Worm (Caenorhabditis elegans) whole organism, L1 larva: Measurements from ENCODE around the gene T19H12.12.

Experiments
- C34B4.2 ChIP-seq: sonication (generic microtip); optimal IDR thresholded peaks from 2 replicates; lab custom pipeline; 2017; ENCODE audit warnings: mild to moderate bottlenecking, missing genetic modification characterization, missing compliant biosample characterization
- F16B12.6 ChIP-seq: fragments of 150-350 bp; optimal IDR thresholded peaks from 2 replicates; lab custom pipeline; 2014; ENCODE audit warnings: missing biosample characterization, missing genetic modification characterization
- Y116A8C.19 ChIP-seq: sonication (generic microtip); optimal IDR thresholded peaks from 2 replicates; lab custom pipeline; 2016; ENCODE audit warnings: missing compliant biosample characterization, missing genetic modification characterization, borderline replicate concordance
- alr-1 ChIP-seq: fragments of 200-800 bp; sonication (Bioruptor generic); optimal IDR thresholded peaks from 2 replicates; lab custom pipeline; 2018; ENCODE audit warnings: borderline replicate concordance, mild to moderate bottlenecking, missing genetic modification characterization, missing compliant biosample characterization
- aly-2 ChIP-seq: fragments of 150-350 bp; optimal IDR thresholded peaks from 2 replicates; lab custom pipeline; 2014; ENCODE audit warnings: missing biosample characterization, missing genetic modification characterization
- blmp-1 ChIP-seq: fragments of 150-350 bp; optimal IDR thresholded peaks from 2 replicates; lab custom pipeline; 2014; ENCODE audit warnings: missing biosample characterization, missing genetic modification characterization
- ceh-63 ChIP-seq: fragments of 200-800 bp; sonication (Bioruptor generic); optimal IDR thresholded peaks from 2 replicates; lab custom pipeline; 2018; ENCODE audit warnings: mild to moderate bottlenecking, missing genetic modification characterization, missing compliant biosample characterization
- ceh-88 ChIP-seq: fragments of 200-800 bp; sonication (Bioruptor generic); IDR thresholded peaks from 2 replicates; pipeline ENCODE4 v1.3.6; 2022; ENCODE audit warnings: missing genetic modification characterization, missing compliant biosample characterization
- dsc-1 ChIP-seq: sonication (generic microtip); optimal IDR thresholded peaks from 2 replicates; lab custom pipeline; 2016; ENCODE audit warnings: mild to moderate bottlenecking, missing genetic modification characterization, missing compliant biosample characterization
- egl-13 ChIP-seq: sonication (generic microtip); optimal IDR thresholded peaks from 2 replicates; lab custom pipeline; 2016; ENCODE audit warnings: missing genotype, missing genetic modification reagents, missing genetic modification characterization, missing compliant biosample characterization
- fkh-4 ChIP-seq: sonication (generic microtip); optimal IDR thresholded peaks from 2 replicates; lab custom pipeline; 2016; ENCODE audit warnings: missing compliant biosample characterization, missing genetic modification characterization, borderline replicate concordance
- fkh-8 ChIP-seq: sonication (generic microtip); optimal IDR thresholded peaks from 2 replicates; lab custom pipeline; 2016; ENCODE audit warnings: mild to moderate bottlenecking, missing genetic modification characterization, missing compliant biosample characterization
- fos-1 ChIP-seq: fragments of 150-350 bp; optimal IDR thresholded peaks from 2 replicates; lab custom pipeline; 2014; ENCODE audit warnings: missing biosample characterization, missing genetic modification characterization
- grh-1 ChIP-seq: fragments of 200-800 bp; sonication (Bioruptor generic); IDR thresholded peaks from 2 replicates; pipeline ENCODE4 v1.3.6; 2022; ENCODE audit warnings: missing genetic modification reagents, missing genetic modification characterization, missing compliant biosample characterization
- irx-1 ChIP-seq: sonication (generic microtip); optimal IDR thresholded peaks from 2 replicates; lab custom pipeline; 2016; ENCODE audit warnings: missing genetic modification characterization, missing compliant biosample characterization
- jun-1 ChIP-seq: fragments of 150-350 bp; optimal IDR thresholded peaks from 2 replicates; lab custom pipeline; 2014; ENCODE audit warnings: missing biosample characterization, missing genetic modification reagents, missing genetic modification characterization
- lin-13 ChIP-seq: fragments of 150-350 bp; optimal IDR thresholded peaks from 2 replicates; lab custom pipeline; 2014; ENCODE audit warnings: missing biosample characterization, missing genetic modification reagents, missing genetic modification characterization
- lin-15B ChIP-seq: fragments of 150-350 bp; sonication (generic microtip); optimal IDR thresholded peaks from 3 replicates; lab custom pipeline; 2014; ENCODE audit warnings: missing biosample characterization, missing genetic modification characterization
- lin-35 ChIP-seq, 2 experiments: fragments of 150-350 bp; optimal IDR thresholded peaks; 2 replicates each; lab custom pipeline; 2014; ENCODE audit warnings: missing biosample characterization in 2 of 2, missing genetic modification characterization in 2 of 2, missing genetic modification reagents in 2 of 2
- lir-3 ChIP-seq: sonication (generic microtip); optimal IDR thresholded peaks from 2 replicates; lab custom pipeline; 2016; ENCODE audit warnings: mild to moderate bottlenecking, missing genetic modification characterization, moderate library complexity, missing compliant biosample characterization; ENCODE audit not compliant: poor library complexity
- mep-1 ChIP-seq: fragments of 150-350 bp; optimal IDR thresholded peaks from 2 replicates; lab custom pipeline; 2014; ENCODE audit warnings: missing biosample characterization, missing genetic modification characterization
- nhr-12 ChIP-seq: sonication (generic microtip); optimal IDR thresholded peaks from 2 replicates; lab custom pipeline; 2017; ENCODE audit warnings: missing biosample characterization, missing genetic modification characterization
- nhr-20 ChIP-seq: sonication (generic microtip); optimal IDR thresholded peaks from 2 replicates; lab custom pipeline; 2016; ENCODE audit warnings: mild to moderate bottlenecking, missing genetic modification characterization, missing compliant biosample characterization
- nhr-28 ChIP-seq: fragments of 150-350 bp; optimal IDR thresholded peaks from 2 replicates; lab custom pipeline; 2014; ENCODE audit warnings: missing biosample characterization, missing genetic modification characterization
- nhr-71 ChIP-seq: sonication (generic microtip); optimal IDR thresholded peaks from 2 replicates; lab custom pipeline; 2016; ENCODE audit warnings: mild to moderate bottlenecking, missing genetic modification characterization, moderate library complexity, missing compliant biosample characterization
- nhr-85 ChIP-seq: sonication (generic microtip); peaks from one replicate; lab custom pipeline; 2016; ENCODE audit warnings: missing genetic modification characterization, inconsistent platforms, missing compliant biosample characterization
- pag-3 ChIP-seq: sonication (generic microtip); optimal IDR thresholded peaks from 2 replicates; lab custom pipeline; 2017; ENCODE audit warnings: missing genetic modification characterization, mild to moderate bottlenecking, missing compliant biosample characterization, antibody characterized with exemption, borderline replicate concordance; ENCODE audit not compliant: insufficient read depth
- rnt-1 ChIP-seq: sonication (generic microtip); optimal IDR thresholded peaks from 2 replicates; lab custom pipeline; 2016; ENCODE audit warnings: mild to moderate bottlenecking, missing genetic modification characterization, moderate library complexity, missing compliant biosample characterization
- skn-1 ChIP-seq: fragments of 150-350 bp; optimal IDR thresholded peaks from 2 replicates; lab custom pipeline; 2014; ENCODE audit warnings: missing biosample characterization, missing genetic modification characterization
- snpc-4 ChIP-seq: fragments of 150-350 bp; optimal IDR thresholded peaks from 2 replicates; lab custom pipeline; 2014; ENCODE audit warnings: missing biosample characterization, missing genetic modification characterization
- snu-23 ChIP-seq: sonication (generic microtip); optimal IDR thresholded peaks from 2 replicates; lab custom pipeline; 2016; ENCODE audit warnings: missing genetic modification characterization, missing compliant biosample characterization
- sox-4 ChIP-seq: sonication (generic microtip); optimal IDR thresholded peaks from 2 replicates; lab custom pipeline; 2016; ENCODE audit warnings: missing genetic modification characterization, missing compliant biosample characterization
- sptf-1 ChIP-seq: fragments of 150-350 bp; optimal IDR thresholded peaks from 2 replicates; lab custom pipeline; 2014; ENCODE audit warnings: missing biosample characterization, missing genetic modification characterization
- sup-37 ChIP-seq: fragments of 200-800 bp; sonication (Bioruptor generic); optimal IDR thresholded peaks from 2 replicates; lab custom pipeline; 2018; ENCODE audit warnings: mild to moderate bottlenecking, missing genetic modification characterization, missing compliant biosample characterization
- swsn-7 ChIP-seq: sonication (generic microtip); optimal IDR thresholded peaks from 2 replicates; lab custom pipeline; 2016; ENCODE audit warnings: missing genetic modification characterization, missing compliant biosample characterization
- tlp-1 ChIP-seq: fragments of 150-350 bp; optimal IDR thresholded peaks from 2 replicates; lab custom pipeline; 2014; ENCODE audit warnings: missing biosample characterization, missing genetic modification characterization
- unc-130 ChIP-seq: fragments of 150-350 bp; optimal IDR thresholded peaks from 2 replicates; lab custom pipeline; 2017; ENCODE audit warnings: missing biosample characterization, missing genetic modification characterization, inconsistent platforms
- unc-98 ChIP-seq: fragments of 200-800 bp; sonication (Bioruptor generic); IDR thresholded peaks from 2 replicates; pipeline ENCODE4 v1.3.6; 2022; ENCODE audit warnings: missing genetic modification characterization, missing compliant biosample characterization
- xbp-1 ChIP-seq: sonication (generic microtip); optimal IDR thresholded peaks from 2 replicates; lab custom pipeline; 2016; ENCODE audit warnings: missing genetic modification characterization, missing compliant biosample characterization
- zag-1 ChIP-seq: fragments of 150-350 bp; optimal IDR thresholded peaks from 2 replicates; lab custom pipeline; 2014; ENCODE audit warnings: missing biosample characterization, missing genetic modification characterization
- ztf-4 ChIP-seq: fragments of 150-350 bp; optimal IDR thresholded peaks from 2 replicates; lab custom pipeline; 2014; ENCODE audit warnings: missing biosample characterization, missing genetic modification characterization

The T19H12.12 gene

ce11 chrV:4918664-4919257 lies 34.2 kb downstream of the T19H12.12 start, which contains the start of gene C02E7.6:
Gene C02E7.6 (plus strand): TSS chrV:4919207.
- TF ChIP-seq pag-3 (no peak), C34B4.2 (tag; lab: Kevin White, UChicago) (no peak), lir-3 (no peak), ztf-4 (peak; percentile 81), blmp-1 (tag; lab: Kevin White, UChicago) (peak; percentile 88), sptf-1 (tag; lab: Kevin White, UChicago) (no peak), swsn-7 (tag; lab: Kevin White, UChicago) (no peak), fkh-4 (tag; lab: Kevin White, UChicago) (no peak), ceh-88 (GFP tag; lab: Robert Waterston, UW) (no peak), jun-1 (peak; percentile 2)

DNA sequence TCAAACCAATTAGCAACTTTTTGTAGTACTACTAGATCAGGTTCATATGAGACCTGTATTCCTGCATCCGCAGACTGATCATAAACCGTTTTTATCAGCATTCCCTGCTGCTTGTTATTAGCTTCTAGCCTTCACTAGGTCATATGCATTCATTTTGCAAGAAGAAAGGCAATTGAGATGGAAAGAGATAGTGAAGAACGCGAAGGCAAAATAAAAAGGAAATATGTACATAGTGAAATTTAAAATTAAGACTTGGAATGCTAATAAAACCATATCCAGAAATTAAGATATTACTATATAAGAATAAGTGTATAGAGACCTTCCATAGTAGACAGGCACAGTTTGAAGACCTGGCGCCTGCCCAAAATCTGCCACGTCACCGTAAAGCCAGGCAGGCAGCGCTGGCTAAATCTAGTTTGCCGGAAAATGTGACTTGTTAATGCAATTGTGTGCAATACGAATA lies 36.1 kb downstream of the T19H12.12 start, which contains the start of the genes C02E7.8 and srh-23:
Gene C02E7.8 (minus strand): TSS at position 101 of the 463 bp plus-strand sequence.
Gene srh-23 (plus strand): TSS at position 413 of the 463 bp plus-strand sequence.
- no peak for TF ChIP-seq aly-2 (tag; lab: Kevin White, UChicago)
- TF ChIP-seq blmp-1 (tag; lab: Kevin White, UChicago): peak; percentile 33

- no peak for TF ChIP-seq fos-1 (tag; lab: Kevin White, UChicago)
- TF ChIP-seq nhr-85: no peak
- no peak for TF ChIP-seq grh-1 (GFP tag; lab: Robert Waterston, UW)
- no peak for TF ChIP-seq skn-1 (tag; lab: Kevin White, UChicago)
- TF ChIP-seq nhr-28 (tag; lab: Kevin White, UChicago): no peak
- TF ChIP-seq ceh-63: no peak
- no peak for TF ChIP-seq sptf-1 (tag; lab: Kevin White, UChicago)
Observed at ce11 chrV:4922024-4922423, 37.4 kb downstream of the T19H12.12 start, which contains the start of gene srh-22. Gene srh-22 (plus strand): TSS chrV:4922324.

- no peak for TF ChIP-seq dsc-1
- TF ChIP-seq egl-13: no peak
- no peak for TF ChIP-seq snu-23 (GFP tag; lab: Kevin White, UChicago)
- TF ChIP-seq F16B12.6 (tag; lab: Kevin White, UChicago): no peak
- TF ChIP-seq nhr-20 (tag; lab: Kevin White, UChicago): no peak
- no peak for TF ChIP-seq nhr-12 (tag; lab: Kevin White, UChicago)
- no peak for TF ChIP-seq aly-2 (tag; lab: Kevin White, UChicago)
- TF ChIP-seq snpc-4 (tag; lab: Kevin White, UChicago): no peak
- TF ChIP-seq, all 84 proteins: peak for 0
Observed at ce11 chrV:4924618-4925017, 40.0 kb downstream of the T19H12.12 start, which contains the start of gene srh-20. Gene srh-20 (plus strand): TSS chrV:4924918.

ce11 chrV:4926371-4926770 lies 41.8 kb downstream of the T19H12.12 start, which contains the start of gene srh-21:
Gene srh-21 (plus strand): TSS chrV:4926671.
- peak; percentile 8 for TF ChIP-seq fkh-8 (tag; lab: Kevin White, UChicago)
- TF ChIP-seq lir-3: no peak

- TF ChIP-seq mep-1 (tag; lab: Kevin White, UChicago): no peak
- no peak for TF ChIP-seq lin-35 (GFP tag; optimal IDR thresholded peaks at IDR 0.05; lab: Kevin White, UChicago)
- TF ChIP-seq lin-15B (tag; lab: Kevin White, UChicago): no peak
- TF ChIP-seq Y116A8C.19 (tag; lab: Kevin White, UChicago): no peak
- TF ChIP-seq sox-4 (tag; lab: Kevin White, UChicago): no peak
- no peak for TF ChIP-seq blmp-1 (tag; lab: Kevin White, UChicago)
- TF ChIP-seq lin-13: no peak
- TF ChIP-seq nhr-71: no peak
- no peak for TF ChIP-seq C34B4.2 (tag; lab: Kevin White, UChicago)
- TF ChIP-seq rnt-1 (tag; lab: Kevin White, UChicago): no peak
- TF ChIP-seq irx-1 (tag; lab: Kevin White, UChicago): no peak
- no peak for TF ChIP-seq tlp-1 (tag; lab: Kevin White, UChicago)
- TF ChIP-seq unc-98: no peak
- no peak for TF ChIP-seq unc-130 (tag; lab: Kevin White, UChicago)
- TF ChIP-seq zag-1 (tag; lab: Kevin White, UChicago): no peak
- TF ChIP-seq alr-1 (tag; lab: Kevin White, UChicago): no peak
- TF ChIP-seq sup-37 (GFP tag; lab: Kevin White, UChicago): no peak
- TF ChIP-seq ztf-4: no peak
- no peak for TF ChIP-seq xbp-1 (tag; lab: Kevin White, UChicago)
- TF ChIP-seq grh-1 (GFP tag; lab: Robert Waterston, UW): no peak
Observed at ce11 chrV:4929842-4930241, 45.3 kb downstream of the T19H12.12 start, which contains the start of gene str-205. Gene str-205 (minus strand): TSS chrV:4929942.
